Fruit fly (Drosophila melanogaster): ENCODE data around the gene CG17147.
A peak's percentile ranks its signal among the peaks of the same experiment; 100 is the strongest.

Gene CG17147

dm6 chr3L:20195875-20196274 lies 27.9 kb upstream of the CG17147 start (continued):
- TF ChIP-seq CG10979 (tag; optimal IDR thresholded peaks at IDR 0.05) (peak; percentile 66), CG1832 (GFP tag; optimal IDR thresholded peaks at IDR 0.05) (no peak), CG3281 (GFP tag; optimal IDR thresholded peaks at IDR 0.05) (no peak), Doc3 (GFP tag; IDR thresholded peaks at IDR 0.05; ENCODE audit: partially characterized antibody) (no peak), mld (GFP tag; IDR thresholded peaks at IDR 0.05; ENCODE audit: partially characterized antibody) (no peak), CG2202 (tag; optimal IDR thresholded peaks at IDR 0.05) (no peak), CG11456 (GFP tag; IDR thresholded peaks at IDR 0.05) (0 out of 3 replicates have a peak, but pooled peaks have one; percentile 50), CG6854 (GFP tag; optimal IDR thresholded peaks at IDR 0.05) (no peak), Lpt (GFP tag; optimal IDR thresholded peaks at IDR 0.05) (no peak), CG6654 (GFP tag; optimal IDR thresholded peaks at IDR 0.05) (peak; percentile 27), mam (GFP tag; optimal IDR thresholded peaks at IDR 0.05) (peak; percentile 56), CG11696 (GFP tag; IDR thresholded peaks at IDR 0.05) (0 out of 2 replicates have a peak, but pooled peaks have one; percentile 44), z (GFP tag; IDR thresholded peaks at IDR 0.05) (peak; percentile 82), CG6689 (GFP tag; IDR thresholded peaks at IDR 0.05) (peak; percentile 69), CG17612 (GFP tag; IDR thresholded peaks at IDR 0.05) (peak; percentile 19; the same call in 1 of the 2 replicates), CG7786 (GFP tag; optimal IDR thresholded peaks at IDR 0.05) (peak; percentile 24), usp (GFP tag; optimal IDR thresholded peaks at IDR 0.05) (no peak), CHES-1-like (GFP tag; optimal IDR thresholded peaks at IDR 0.05) (peak; percentile 34), CG13894 (tag; optimal IDR thresholded peaks at IDR 0.05) (no peak), CG8924 (tag; optimal IDR thresholded peaks at IDR 0.05) (peak; percentile 70), CG31388 (GFP tag; optimal IDR thresholded peaks at IDR 0.05) (no peak), fd96Cb (tag; optimal IDR thresholded peaks at IDR 0.05) (peak; percentile 69), CG15601 (tag; optimal IDR thresholded peaks at IDR 0.05) (peak; percentile 50), tna (GFP tag; IDR thresholded peaks at IDR 0.05; ENCODE audit: partially characterized antibody) (no peak), org-1 (GFP tag; optimal IDR thresholded peaks at IDR 0.05) (peak; percentile 31), CG2120 (GFP tag; optimal IDR thresholded peaks at IDR 0.05) (no peak), Dp (GFP tag; optimal IDR thresholded peaks at IDR 0.05) (no peak), chinmo (GFP tag; IDR thresholded peaks at IDR 0.05; ENCODE audit: partially characterized antibody) (0 out of 4 replicates have a peak, but pooled peaks have one; percentile 56), CG18262 (tag; optimal IDR thresholded peaks at IDR 0.05) (peak; percentile 77), trem (tag; optimal IDR thresholded peaks at IDR 0.05) (peak; percentile 51), CG12219 (GFP tag; optimal IDR thresholded peaks at IDR 0.05) (peak; percentile 65), Chrac-16 (GFP tag; optimal IDR thresholded peaks at IDR 0.05) (peak; percentile 2), CG6272 (GFP tag; IDR thresholded peaks at IDR 0.05) (peak; percentile 59; the same call in 1 of the 2 replicates), CG7745 (tag; optimal IDR thresholded peaks at IDR 0.05) (no peak), CG8359 (GFP tag; optimal IDR thresholded peaks at IDR 0.05; ENCODE audit: borderline replicate concordance) (peak; percentile 28), Jarid2 (GFP tag; optimal IDR thresholded peaks at IDR 0.05) (no peak), HLH3B (GFP tag; IDR thresholded peaks at IDR 0.05) (peak; percentile 69; the same call in 1 of the 2 replicates), CG32767 (GFP tag; IDR thresholded peaks at IDR 0.05) (peak; percentile 45; the same call in 1 of the 2 replicates), Drgx (GFP tag; IDR thresholded peaks at IDR 0.05) (peak; percentile 88), fd102C (GFP tag; optimal IDR thresholded peaks at IDR 0.05) (no peak), CG5180 (GFP tag; optimal IDR thresholded peaks at IDR 0.05) (peak; percentile 53), Ada2b (GFP tag; IDR thresholded peaks at IDR 0.05) (peak; percentile 73), otp (GFP tag; IDR thresholded peaks at IDR 0.05) (peak; percentile 58; the same call in 1 of the 3 replicates), lmd (GFP tag; IDR thresholded peaks at IDR 0.05) (peak; percentile 63; the same call in 1 of the 2 replicates), run (tag; optimal IDR thresholded peaks at IDR 0.05) (peak; percentile 26), CG2712 (tag; optimal IDR thresholded peaks at IDR 0.05) (peak; percentile 81), Hr39 (optimal IDR thresholded peaks at IDR 0.05) (no peak), aop (GFP tag; IDR thresholded peaks at IDR 0.05) (no peak), CG11504 (tag; optimal IDR thresholded peaks at IDR 0.05) (peak; percentile 80), Pdp1 (GFP tag; optimal IDR thresholded peaks at IDR 0.05) (peak; percentile 52)

Data from whole organism, embryonic.